Fruit fly (Drosophila melanogaster) whole organism, embryonic: ENCODE data around the gene BOD1.

ENCODE experiments used
- BtbVII ChIP-seq: fragments of 200-800 bp; sonication (Bioruptor generic); optimal IDR thresholded peaks from 3 replicates; lab custom pipeline; 2017; ENCODE audit warnings: missing biosample characterization, mild to moderate bottlenecking, missing genetic modification characterization
- CG1024 ChIP-seq: fragments of 200-800 bp; sonication (Bioruptor generic); IDR thresholded peaks from 2 replicates; pipeline ENCODE4 v1.3.6; 2022; ENCODE audit warnings: missing biosample characterization, missing genetic modification characterization
- CG11247 ChIP-seq: fragments of 200-800 bp; sonication (Bioruptor generic); IDR thresholded peaks from 2 replicates; pipeline ENCODE4 v1.3.6; 2022; ENCODE audit warnings: missing biosample characterization, missing genetic modification characterization
- CG12744 ChIP-seq: fragments of 200-800 bp; sonication (Bioruptor generic); optimal IDR thresholded peaks from 2 replicates; lab custom pipeline; 2016; ENCODE audit warnings: missing biosample characterization, missing genetic modification characterization
- CG13424 ChIP-seq: fragments of 200-800 bp; sonication (Bioruptor generic); optimal IDR thresholded peaks from 2 replicates; lab custom pipeline; 2019; ENCODE audit warnings: missing biosample characterization, mild to moderate bottlenecking, missing genetic modification characterization, moderate library complexity
- CG13624 ChIP-seq: fragments of 200-800 bp; sonication (Bioruptor generic); optimal IDR thresholded peaks from 2 replicates; lab custom pipeline; 2016; ENCODE audit warnings: missing biosample characterization, missing genetic modification characterization
- CG13894 ChIP-seq: fragments of 200-800 bp; sonication (Bioruptor generic); optimal IDR thresholded peaks from 3 replicates; lab custom pipeline; 2018; ENCODE audit warnings: missing biosample characterization, mild to moderate bottlenecking, missing genetic modification characterization, moderate library complexity
- CG17568 ChIP-seq: fragments of 200-800 bp; sonication (Bioruptor generic); optimal IDR thresholded peaks from 2 replicates; lab custom pipeline; 2018; ENCODE audit warnings: missing biosample characterization, mild to moderate bottlenecking, missing genetic modification characterization, moderate library complexity
- CG3407 ChIP-seq: fragments of 200-800 bp; sonication (Bioruptor generic); optimal IDR thresholded peaks from 2 replicates; lab custom pipeline; 2018; ENCODE audit warnings: missing biosample characterization, mild to moderate bottlenecking, missing genetic modification characterization
- CG42726 ChIP-seq: fragments of 200-800 bp; sonication (Bioruptor generic); IDR thresholded peaks from 2 replicates; pipeline ENCODE4 v1.3.6; 2022; ENCODE audit warnings: missing biosample characterization, missing genetic modification characterization; ENCODE audit not compliant: partially characterized antibody
- CG6272 ChIP-seq: fragments of 200-800 bp; sonication (Bioruptor generic); IDR thresholded peaks from 2 replicates; pipeline ENCODE4 v1.3.6; 2022; ENCODE audit warnings: missing biosample characterization, missing genetic modification characterization
- CG6683 ChIP-seq: fragments of 200-800 bp; sonication (Bioruptor generic); optimal IDR thresholded peaks from 2 replicates; lab custom pipeline; 2017; ENCODE audit warnings: missing biosample characterization, mild to moderate bottlenecking, missing genetic modification characterization, missing genetic modification reagents
- CkIIα-i1 ChIP-seq: fragments of 200-800 bp; sonication (Bioruptor generic); IDR thresholded peaks from 2 replicates; pipeline ENCODE4 v1.3.6; 2022; ENCODE audit warnings: missing biosample characterization, missing genetic modification characterization
- Eip74EF ChIP-seq, 2 experiments: fragments of 200-800 bp in 1 of 2; fragments of >200 bp in 1 of 2; sonication (Bioruptor generic) in 1 of 2; optimal IDR thresholded peaks; 2 replicates each; lab custom pipeline; 2017 to 2019; ENCODE audit warnings: missing biosample characterization in 2 of 2, missing genetic modification characterization in 2 of 2, mild to moderate bottlenecking in 1 of 2, moderate library complexity in 1 of 2
- Elba2 ChIP-seq: fragments of 200-800 bp; sonication (Bioruptor generic); optimal IDR thresholded peaks from 3 replicates; lab custom pipeline; 2016; ENCODE audit warnings: missing biosample characterization, missing genetic modification characterization
- HLHmδ ChIP-seq: fragments of 200-800 bp; sonication (Bioruptor generic); optimal IDR thresholded peaks from 2 replicates; lab custom pipeline; 2018; ENCODE audit warnings: missing biosample characterization, mild to moderate bottlenecking, missing genetic modification characterization, moderate library complexity
- NC2β ChIP-seq: fragments of 200-800 bp; sonication (Bioruptor generic); optimal IDR thresholded peaks from 2 replicates; lab custom pipeline; 2016; ENCODE audit warnings: missing biosample characterization, missing genetic modification characterization
- Neu2 ChIP-seq: fragments of 200-800 bp; sonication (Bioruptor generic); optimal IDR thresholded peaks from 3 replicates; lab custom pipeline; 2016; ENCODE audit warnings: missing biosample characterization, missing genetic modification characterization, borderline replicate concordance
- Ptx1 ChIP-seq: fragments of 200-800 bp; sonication (Bioruptor generic); IDR thresholded peaks from 2 replicates; pipeline ENCODE4 v1.3.6; 2022; ENCODE audit warnings: missing biosample characterization, missing genetic modification characterization
- Six4 ChIP-seq: fragments of 200-800 bp; sonication (Bioruptor generic); optimal IDR thresholded peaks from 2 replicates; lab custom pipeline; 2016; ENCODE audit warnings: missing biosample characterization, missing genetic modification characterization
- Sry-β ChIP-seq: fragments of 200-800 bp; sonication (Bioruptor generic); optimal IDR thresholded peaks from 2 replicates; lab custom pipeline; 2018; ENCODE audit warnings: missing biosample characterization, mild to moderate bottlenecking, missing genetic modification characterization, moderate library complexity
- TFAM ChIP-seq: fragments of 200-800 bp; sonication (Bioruptor generic); optimal IDR thresholded peaks from 2 replicates; lab custom pipeline; 2017; ENCODE audit warnings: missing biosample characterization, missing genetic modification characterization, inconsistent platforms
- ac ChIP-seq: fragments of 200-800 bp; sonication (Bioruptor generic); optimal IDR thresholded peaks from 3 replicates; lab custom pipeline; 2017; ENCODE audit warnings: missing biosample characterization, mild to moderate bottlenecking, missing genetic modification characterization
- aop ChIP-seq: fragments of 200-800 bp; sonication (Bioruptor generic); IDR thresholded peaks from 2 replicates; pipeline ENCODE4 v1.3.6; 2022; ENCODE audit warnings: missing biosample characterization, missing genetic modification characterization
- bab2 ChIP-seq: fragments of 200-800 bp; sonication (Bioruptor generic); optimal IDR thresholded peaks from 2 replicates; lab custom pipeline; 2016; ENCODE audit warnings: missing biosample characterization, missing genetic modification characterization
- bcd ChIP-seq: fragments of 200-800 bp; sonication (Bioruptor generic); optimal IDR thresholded peaks from 2 replicates; lab custom pipeline; 2017; ENCODE audit warnings: missing biosample characterization, mild to moderate bottlenecking, missing genetic modification characterization
- bowl ChIP-seq: fragments of 200-800 bp; sonication (Bioruptor generic); IDR thresholded peaks from 2 replicates; pipeline ENCODE4 v1.3.6; 2022; ENCODE audit warnings: missing biosample characterization, missing genetic modification characterization
- bsh ChIP-seq, 2 experiments: fragments of 200-800 bp; sonication (Bioruptor generic); optimal IDR thresholded peaks; 2 replicates each; lab custom pipeline; 2017 to 2018; ENCODE audit warnings: mild to moderate bottlenecking in 2 of 2, missing biosample characterization in 2 of 2, missing genetic modification characterization in 2 of 2, moderate library complexity in 1 of 2
- btn ChIP-seq: fragments of 200-800 bp; sonication (Bioruptor generic); optimal IDR thresholded peaks from 2 replicates; lab custom pipeline; 2016; ENCODE audit warnings: missing biosample characterization, missing genetic modification characterization
- cas ChIP-seq: fragments of 200-800 bp; sonication (Bioruptor generic); IDR thresholded peaks from 2 replicates; pipeline ENCODE4 v1.3.6; 2022; ENCODE audit warnings: missing biosample characterization, missing genetic modification characterization
- dati ChIP-seq: fragments of 200-800 bp; sonication (Bioruptor generic); IDR thresholded peaks from 2 replicates; pipeline ENCODE4 v1.3.6; 2022; ENCODE audit warnings: missing biosample characterization, missing genetic modification characterization
- en ChIP-seq: fragments of 200-800 bp; sonication (Bioruptor generic); optimal IDR thresholded peaks from 2 replicates; lab custom pipeline; 2016; ENCODE audit warnings: missing biosample characterization, missing genetic modification characterization
- fd3F ChIP-seq: fragments of 200-800 bp; sonication (Bioruptor generic); optimal IDR thresholded peaks from 2 replicates; lab custom pipeline; 2018; ENCODE audit warnings: missing biosample characterization, mild to moderate bottlenecking, missing genetic modification characterization, moderate library complexity
- gcm2 ChIP-seq: fragments of 200-800 bp; sonication (Bioruptor generic); optimal IDR thresholded peaks from 2 replicates; lab custom pipeline; 2016; ENCODE audit warnings: missing biosample characterization, missing genetic modification characterization
- gsb-n ChIP-seq: fragments of 200-800 bp; sonication (Bioruptor generic); optimal IDR thresholded peaks from 3 replicates; lab custom pipeline; 2018; ENCODE audit warnings: missing biosample characterization, mild to moderate bottlenecking, missing genetic modification characterization
- kni ChIP-seq: fragments of 200-800 bp; sonication (Bioruptor generic); optimal IDR thresholded peaks from 3 replicates; lab custom pipeline; 2017; ENCODE audit warnings: mild to moderate bottlenecking, missing biosample characterization, missing genetic modification reagents, missing genetic modification characterization
- rib ChIP-seq: fragments of 200-800 bp; sonication (Bioruptor generic); IDR thresholded peaks from 2 replicates; pipeline ENCODE4 v1.3.6; 2022; ENCODE audit warnings: missing biosample characterization, missing genetic modification characterization
- sens ChIP-seq: fragments of 200-800 bp; sonication (Bioruptor generic); peaks from one replicate; lab custom pipeline; 2016; ENCODE audit warnings: missing biosample characterization, missing genetic modification characterization
- sim ChIP-seq: fragments of 200-800 bp; sonication (Bioruptor generic); IDR thresholded peaks from 2 replicates; pipeline ENCODE4 v1.3.6; 2022; ENCODE audit warnings: missing biosample characterization, missing genetic modification characterization
- tll ChIP-seq, 2 experiments: fragments of 200-800 bp in 1 of 2; fragments of >200 bp in 1 of 2; sonication (Bioruptor generic) in 1 of 2; optimal IDR thresholded peaks; 2 replicates each; lab custom pipeline; 2017 to 2019; ENCODE audit warnings: missing biosample characterization in 2 of 2, missing genetic modification characterization in 2 of 2, mild to moderate bottlenecking in 1 of 2, moderate library complexity in 1 of 2
- ttk ChIP-seq: fragments of 200-800 bp; sonication (Bioruptor generic); IDR thresholded peaks from 2 replicates; pipeline ENCODE4 v2.1.2; 2022; ENCODE audit warnings: missing biosample characterization, missing genetic modification characterization
- twi ChIP-seq: fragments of 200-800 bp; optimal IDR thresholded peaks from 2 replicates; lab custom pipeline; 2019; ENCODE audit warnings: missing biosample characterization, mild to moderate bottlenecking, missing genetic modification characterization, moderate library complexity
- vvl ChIP-seq: fragments of 200-800 bp; sonication (Bioruptor generic); IDR thresholded peaks from 2 replicates; pipeline ENCODE4 v1.3.6; 2022; ENCODE audit warnings: missing biosample characterization, missing genetic modification characterization
- zen ChIP-seq: fragments of 200-800 bp; sonication (Bioruptor generic); optimal IDR thresholded peaks from 3 replicates; lab custom pipeline; 2018; ENCODE audit warnings: missing biosample characterization, mild to moderate bottlenecking, missing genetic modification characterization, moderate library complexity

The BOD1 gene

dm6 chr3R:27928984-27929924 lies 8.8 kb upstream of the BOD1 start (continued):
- no peak for TF ChIP-seq CkIIα-i1 (GFP tag; lab: Robert Waterston, UW)
- TF ChIP-seq, all 482 proteins: peak for 27

dm6 chr3R:27931461-27931860 lies 6.6 kb upstream of the BOD1 start:
- TF ChIP-seq Sry-β (GFP tag; lab: Kevin White, UChicago) (no peak), zen (tag; lab: Kevin White, UChicago) (peak; percentile 98), NC2β (GFP tag; lab: Kevin White, UChicago) (no peak), CG6272 (GFP tag; lab: Robert Waterston, UW) (no peak), vvl (GFP tag; lab: Robert Waterston, UW) (no peak), TFAM (GFP tag; lab: Kevin White, UChicago) (no peak), Neu2 (peak; percentile 31), bsh (GFP tag; optimal IDR thresholded peaks at IDR 0.05; lab: Kevin White, UChicago) (no peak), Elba2 (GFP tag; lab: Kevin White, UChicago) (no peak), bowl (GFP tag; lab: Robert Waterston, UW) (no peak), tll (GFP tag; optimal IDR thresholded peaks at IDR 0.05; lab: Kevin White, UChicago) (peak in 1 of 2 experiments; percentile 52), fd3F (GFP tag; lab: Kevin White, UChicago) (no peak), CG13894 (tag; lab: Kevin White, UChicago) (no peak), btn (GFP tag; lab: Kevin White, UChicago) (no peak), Ptx1 (GFP tag; lab: Robert Waterston, UW) (no peak), CG13424 (tag; lab: Kevin White, UChicago) (no peak), twi (tag; lab: Kevin White, UChicago) (peak; percentile 44)

DNA sequence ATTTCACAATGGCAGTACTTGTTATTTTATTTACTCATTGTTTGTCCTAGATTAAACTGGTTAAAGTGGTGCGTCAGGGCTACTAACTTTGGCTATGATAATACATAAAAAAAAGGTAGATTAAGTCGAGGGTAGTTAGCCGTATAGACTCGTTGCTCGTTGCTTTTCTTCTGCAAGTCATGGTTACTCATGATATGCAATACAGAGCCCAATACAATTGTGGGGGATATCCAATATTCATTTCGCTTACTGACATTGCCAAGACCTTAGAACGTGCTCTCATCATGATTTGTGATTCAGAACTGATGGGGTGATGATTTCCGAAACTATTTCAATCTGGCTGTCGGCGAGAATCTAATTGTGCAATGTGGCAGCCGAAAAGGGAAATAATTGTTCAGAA lies 7.4 kb downstream of the BOD1 start:
- TF ChIP-seq BtbVII, result no peak
- peak; percentile 23 for TF ChIP-seq sens (GFP tag; lab: Kevin White, UChicago)
- no peak for TF ChIP-seq CG13624 (GFP tag; lab: Kevin White, UChicago)

- no peak for TF ChIP-seq CG12744 (GFP tag; lab: Kevin White, UChicago)
- TF ChIP-seq bcd (GFP tag; lab: Kevin White, UChicago), result no peak
- no peak for TF ChIP-seq bab2 (GFP tag; lab: Kevin White, UChicago)
- TF ChIP-seq aop, result no peak
- no peak for TF ChIP-seq Six4
- TF ChIP-seq gcm2, result no peak
- no peak for TF ChIP-seq CG1024
- no peak for TF ChIP-seq sim (GFP tag; lab: Robert Waterston, UW)
- no peak for TF ChIP-seq Eip74EF (GFP tag; optimal IDR thresholded peaks at IDR 0.05; lab: Kevin White, UChicago)
- no peak for TF ChIP-seq dati
- TF ChIP-seq rib (GFP tag; lab: Robert Waterston, UW), result no peak
- TF ChIP-seq ac, result no peak
- TF ChIP-seq CG3407 (GFP tag; lab: Kevin White, UChicago), result no peak
- TF ChIP-seq HLHmδ, result peak; percentile 55
- no peak for TF ChIP-seq CG6683
- TF ChIP-seq kni (GFP tag; lab: Kevin White, UChicago), result peak; percentile 81
- TF ChIP-seq CG17568 (GFP tag; lab: Kevin White, UChicago), result no peak
- no peak for TF ChIP-seq ttk (GFP tag; lab: Robert Waterston, UW)
- no peak for TF ChIP-seq CG42726 (GFP tag; lab: Robert Waterston, UW)
- TF ChIP-seq en (GFP tag; lab: Kevin White, UChicago), result no peak
- no peak for TF ChIP-seq cas
- TF ChIP-seq CG11247 (GFP tag; lab: Robert Waterston, UW), result no peak
- no peak for TF ChIP-seq gsb-n
Measured at dm6 chr3R:27946555-27947204, 8.6 kb downstream of the BOD1 start.
